Worm (Caenorhabditis elegans) whole organism, L2 larva: ENCODE results near the gene cec-1.

Experiments used
- C34F6.9 ChIP-seq: fragments of 150-350 bp; optimal IDR thresholded peaks from 2 replicates; lab custom pipeline; 2014; ENCODE audit warnings: missing biosample characterization, missing genetic modification characterization
- aly-2 ChIP-seq: fragments of 150-350 bp; optimal IDR thresholded peaks from 2 replicates; lab custom pipeline; 2014; ENCODE audit warnings: missing biosample characterization, missing genetic modification characterization
- ama-1 ChIP-seq: fragments of 150-350 bp; optimal IDR thresholded peaks from 2 replicates; lab custom pipeline; 2018; ENCODE audit warnings: inconsistent platforms

DNA sequence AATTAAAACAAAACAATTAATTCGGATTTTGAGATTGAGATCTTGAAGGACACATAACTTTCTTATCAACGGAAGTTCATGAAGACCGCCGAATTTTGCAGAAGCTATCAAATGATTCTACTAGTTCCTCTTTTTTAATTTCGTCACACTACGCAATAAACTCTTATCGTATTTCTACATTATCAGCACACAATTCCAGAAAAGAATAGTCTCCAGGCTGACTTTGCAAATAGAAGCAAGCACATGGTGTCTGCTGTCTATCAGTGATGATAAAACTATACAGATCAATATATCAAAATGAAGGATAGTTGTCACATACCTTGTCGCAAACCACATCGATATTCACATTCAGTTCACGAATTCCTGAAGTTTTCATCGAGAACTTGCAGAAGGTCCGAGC lies 25.7 kb upstream of the cec-1 start:
- TF ChIP-seq aly-2 (tag; lab: Kevin White, UChicago) (no peak), ama-1 (lab: Kevin White, UChicago) (no peak), C34F6.9 (tag; lab: Kevin White, UChicago) (no peak)
